Fruit fly (Drosophila melanogaster) S2 (cell line): Measurements from ENCODE around the gene CG4907.

Experiments
- CG8478 ChIP-seq: fragments of >200 bp; optimal IDR thresholded peaks from 2 replicates; lab custom pipeline; 2018
- CTCF ChIP-seq, 2 experiments: fragments of >200 bp; optimal IDR thresholded peaks; 2 replicates each; lab custom pipeline; 2018

DNA sequence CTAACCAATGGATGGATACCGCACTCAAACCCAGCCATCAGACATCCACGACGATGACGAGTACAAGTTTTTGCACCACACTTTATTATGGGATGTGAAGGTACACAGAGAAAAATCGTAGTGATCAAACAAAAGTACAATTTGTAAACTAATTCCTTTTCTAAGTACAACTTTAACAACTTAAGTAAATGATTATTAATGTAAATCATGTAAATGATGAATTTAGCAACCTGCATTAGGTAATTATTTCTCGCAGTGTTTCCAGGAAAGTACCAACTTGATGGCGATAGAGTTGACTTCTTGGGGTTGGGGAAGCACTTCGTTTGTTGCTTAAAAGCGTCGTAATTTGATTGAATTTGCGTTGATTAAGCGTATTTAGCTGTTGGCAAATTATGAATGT is 47.4 kb downstream of the CG4907 start:
- TF ChIP-seq CG8478 (lab: Kevin White, UChicago) = no peak
- TF ChIP-seq CTCF (optimal IDR thresholded peaks at IDR 0.05; lab: Kevin White, UChicago) = no peak
